Worm (Caenorhabditis elegans): ENCODE results near the gene ccm-3.

Gene ccm-3

ce11 chrII:10639110-10639509 lies 32.0 kb upstream of the ccm-3 start, which contains the start of gene M28.9:
Gene M28.9 (plus strand): TSS chrII:10639410.
- TF ChIP-seq ceh-13 (GFP tag; optimal IDR thresholded peaks at IDR 0.05) (no peak), ets-7 (tag; optimal IDR thresholded peaks at IDR 0.05) (no peak), tra-4 (tag; optimal IDR thresholded peaks at IDR 0.05) (no peak), tbx-37 (GFP tag; conservative IDR thresholded peaks at IDR 0.05) (no peak), hmbx-1 (tag; optimal IDR thresholded peaks at IDR 0.05) (no peak), scrt-1 (GFP tag; IDR thresholded peaks at IDR 0.05) (no peak), ama-1 (optimal IDR thresholded peaks at IDR 0.05) (no peak), B0310.2 (tag; optimal IDR thresholded peaks at IDR 0.05) (no peak), F13C5.2 (tag; optimal IDR thresholded peaks at IDR 0.05) (no peak), aly-1 (tag; optimal IDR thresholded peaks at IDR 0.05) (no peak), hnd-1 (tag; optimal IDR thresholded peaks at IDR 0.05) (no peak), tbx-11 (GFP tag; IDR thresholded peaks at IDR 0.05) (no peak)

ce11 chrII:10630944-10631343 lies 23.9 kb upstream of the ccm-3 start:
- TF ChIP-seq hmbx-1 (tag; optimal IDR thresholded peaks at IDR 0.05) (no peak), ceh-36 (tag; optimal IDR thresholded peaks at IDR 0.05) (no peak), ceh-13 (GFP tag; optimal IDR thresholded peaks at IDR 0.05) (no peak), B0310.2 (tag; optimal IDR thresholded peaks at IDR 0.05) (no peak), sea-1 (GFP tag; conservative IDR thresholded peaks at IDR 0.05) (no peak), pes-1 (GFP tag; IDR thresholded peaks at IDR 0.05) (no peak), F13C5.2 (tag; optimal IDR thresholded peaks at IDR 0.05) (no peak), ama-1 (optimal IDR thresholded peaks at IDR 0.05) (no peak), aly-1 (tag; optimal IDR thresholded peaks at IDR 0.05) (no peak), scrt-1 (GFP tag; IDR thresholded peaks at IDR 0.05) (no peak), ets-7 (tag; optimal IDR thresholded peaks at IDR 0.05) (no peak), hmg-4 (GFP tag; optimal IDR thresholded peaks at IDR 0.05) (no peak), tra-4 (tag; optimal IDR thresholded peaks at IDR 0.05) (no peak), tbx-37 (GFP tag; conservative IDR thresholded peaks at IDR 0.05) (no peak)

- TF ChIP-seq ets-7 (tag; optimal IDR thresholded peaks at IDR 0.05): no peak
- TF ChIP-seq ceh-36 (tag; optimal IDR thresholded peaks at IDR 0.05): no peak
- TF ChIP-seq tra-4 (tag; optimal IDR thresholded peaks at IDR 0.05): no peak
- TF ChIP-seq ceh-13 (GFP tag; optimal IDR thresholded peaks at IDR 0.05): no peak
- no peak for TF ChIP-seq tbx-37 (GFP tag; conservative IDR thresholded peaks at IDR 0.05)
- no peak for TF ChIP-seq scrt-1 (GFP tag; IDR thresholded peaks at IDR 0.05)
- TF ChIP-seq F13C5.2 (tag; optimal IDR thresholded peaks at IDR 0.05): no peak
- TF ChIP-seq aly-1 (tag; optimal IDR thresholded peaks at IDR 0.05): no peak
- no peak for TF ChIP-seq tbx-11 (GFP tag; IDR thresholded peaks at IDR 0.05)
- TF ChIP-seq B0310.2 (tag; optimal IDR thresholded peaks at IDR 0.05): no peak
- no peak for TF ChIP-seq sea-1 (GFP tag; conservative IDR thresholded peaks at IDR 0.05)
- TF ChIP-seq hnd-1 (tag; optimal IDR thresholded peaks at IDR 0.05): no peak
- TF ChIP-seq ama-1 (optimal IDR thresholded peaks at IDR 0.05): no peak
- no peak for TF ChIP-seq pes-1 (GFP tag; IDR thresholded peaks at IDR 0.05)
- no peak for TF ChIP-seq hmbx-1 (tag; optimal IDR thresholded peaks at IDR 0.05)
- no peak for TF ChIP-seq hmg-4 (GFP tag; optimal IDR thresholded peaks at IDR 0.05)
- TF ChIP-seq flt-1 (GFP tag; IDR thresholded peaks at IDR 0.05): no peak
Observed at ce11 chrII:10627963-10628362, 20.9 kb upstream of the ccm-3 start, which contains the start of gene M28.8. Gene M28.8 (plus strand): TSS chrII:10628263.

- TF ChIP-seq hmg-4 (GFP tag; optimal IDR thresholded peaks at IDR 0.05) (no peak), tra-4 (tag; optimal IDR thresholded peaks at IDR 0.05) (no peak), ceh-13 (GFP tag; optimal IDR thresholded peaks at IDR 0.05) (no peak), hnd-1 (tag; optimal IDR thresholded peaks at IDR 0.05) (no peak), F13C5.2 (tag; optimal IDR thresholded peaks at IDR 0.05) (no peak), ceh-36 (tag; optimal IDR thresholded peaks at IDR 0.05) (no peak), scrt-1 (GFP tag; IDR thresholded peaks at IDR 0.05) (no peak), pes-1 (GFP tag; IDR thresholded peaks at IDR 0.05) (no peak), B0310.2 (tag; optimal IDR thresholded peaks at IDR 0.05) (no peak), hmbx-1 (tag; optimal IDR thresholded peaks at IDR 0.05) (no peak), ama-1 (optimal IDR thresholded peaks at IDR 0.05) (no peak), ets-7 (tag; optimal IDR thresholded peaks at IDR 0.05) (no peak), flt-1 (GFP tag; IDR thresholded peaks at IDR 0.05) (no peak), sea-1 (GFP tag; conservative IDR thresholded peaks at IDR 0.05) (no peak)
Observed at ce11 chrII:10627086-10627485, 20.0 kb upstream of the ccm-3 start.

- TF ChIP-seq tra-4 (tag; optimal IDR thresholded peaks at IDR 0.05): no peak
- TF ChIP-seq aly-1 (tag; optimal IDR thresholded peaks at IDR 0.05): no peak
- no peak for TF ChIP-seq hmbx-1 (tag; optimal IDR thresholded peaks at IDR 0.05)
- TF ChIP-seq scrt-1 (GFP tag; IDR thresholded peaks at IDR 0.05): no peak
- no peak for TF ChIP-seq hmg-4 (GFP tag; optimal IDR thresholded peaks at IDR 0.05)
- TF ChIP-seq B0310.2 (tag; optimal IDR thresholded peaks at IDR 0.05): no peak
- TF ChIP-seq ceh-13 (GFP tag; optimal IDR thresholded peaks at IDR 0.05): no peak
- TF ChIP-seq ets-7 (tag; optimal IDR thresholded peaks at IDR 0.05): no peak
- no peak for TF ChIP-seq pes-1 (GFP tag; IDR thresholded peaks at IDR 0.05)
- TF ChIP-seq ama-1 (optimal IDR thresholded peaks at IDR 0.05): no peak
- TF ChIP-seq tbx-37 (GFP tag; conservative IDR thresholded peaks at IDR 0.05): no peak
- no peak for TF ChIP-seq hnd-1 (tag; optimal IDR thresholded peaks at IDR 0.05)
- TF ChIP-seq tbx-11 (GFP tag; IDR thresholded peaks at IDR 0.05): no peak
- no peak for TF ChIP-seq ceh-36 (tag; optimal IDR thresholded peaks at IDR 0.05)
Observed at ce11 chrII:10621965-10622364, 14.9 kb upstream of the ccm-3 start, which contains the start of gene cutl-9. Gene cutl-9 (plus strand): TSS chrII:10622265.

ce11 chrII:10618157-10618556 lies 11.1 kb upstream of the ccm-3 start, which contains the start of gene C14A4.13:
Gene C14A4.13 (plus strand): TSS chrII:10618457.
- TF ChIP-seq ceh-36 (tag; optimal IDR thresholded peaks at IDR 0.05) (no peak), tbx-11 (GFP tag; IDR thresholded peaks at IDR 0.05) (no peak), tbx-37 (GFP tag; conservative IDR thresholded peaks at IDR 0.05) (no peak), B0310.2 (tag; optimal IDR thresholded peaks at IDR 0.05) (no peak), pes-1 (GFP tag; IDR thresholded peaks at IDR 0.05) (no peak), tra-4 (tag; optimal IDR thresholded peaks at IDR 0.05) (no peak), flt-1 (GFP tag; IDR thresholded peaks at IDR 0.05) (no peak), ets-7 (tag; optimal IDR thresholded peaks at IDR 0.05) (no peak), sea-1 (GFP tag; conservative IDR thresholded peaks at IDR 0.05) (no peak), ceh-13 (GFP tag; optimal IDR thresholded peaks at IDR 0.05) (no peak), scrt-1 (GFP tag; IDR thresholded peaks at IDR 0.05) (no peak), hmg-4 (GFP tag; optimal IDR thresholded peaks at IDR 0.05) (no peak), ama-1 (optimal IDR thresholded peaks at IDR 0.05) (no peak), F13C5.2 (tag; optimal IDR thresholded peaks at IDR 0.05) (no peak), hmbx-1 (tag; optimal IDR thresholded peaks at IDR 0.05) (no peak)

ce11 chrII:10612743-10613142 lies 5.7 kb upstream of the ccm-3 start, which contains the start of gene C14A4.12:
Gene C14A4.12 (plus strand): TSS chrII:10613043.
- TF ChIP-seq ceh-13 (GFP tag; optimal IDR thresholded peaks at IDR 0.05) (no peak), tbx-11 (GFP tag; IDR thresholded peaks at IDR 0.05) (no peak)
